Worm (Caenorhabditis elegans) whole organism, midembryonic: ENCODE results near the gene icd-1.

Source experiments
- cog-1 ChIP-seq: sonication (generic microtip); optimal IDR thresholded peaks from 2 replicates; lab custom pipeline; 2016; ENCODE audit warnings: missing genetic modification characterization, missing compliant biosample characterization
- flt-1 ChIP-seq: fragments of 200-800 bp; sonication (Bioruptor generic); IDR thresholded peaks from 2 replicates; pipeline ENCODE4 v1.3.6; 2022; ENCODE audit warnings: missing genetic modification characterization, missing compliant biosample characterization
- klf-2 ChIP-seq: fragments of 200-800 bp; sonication (Bioruptor generic); conservative IDR thresholded peaks from 2 replicates; pipeline ENCODE4 v1.3.6; 2022; ENCODE audit warnings: missing genetic modification reagents, missing genetic modification characterization, missing compliant biosample characterization
- med-1 ChIP-seq: sonication (generic microtip); optimal IDR thresholded peaks from 2 replicates; lab custom pipeline; 2017; ENCODE audit warnings: missing genetic modification characterization, mild to moderate bottlenecking, missing compliant biosample characterization, antibody characterized with exemption, missing genetic modification reagents; ENCODE audit not compliant: insufficient read depth
- tab-1 ChIP-seq: fragments of 200-800 bp; sonication (Bioruptor generic); IDR thresholded peaks from 2 replicates; pipeline ENCODE4 v1.3.6; 2022; ENCODE audit warnings: missing genetic modification characterization, missing compliant biosample characterization

DNA sequence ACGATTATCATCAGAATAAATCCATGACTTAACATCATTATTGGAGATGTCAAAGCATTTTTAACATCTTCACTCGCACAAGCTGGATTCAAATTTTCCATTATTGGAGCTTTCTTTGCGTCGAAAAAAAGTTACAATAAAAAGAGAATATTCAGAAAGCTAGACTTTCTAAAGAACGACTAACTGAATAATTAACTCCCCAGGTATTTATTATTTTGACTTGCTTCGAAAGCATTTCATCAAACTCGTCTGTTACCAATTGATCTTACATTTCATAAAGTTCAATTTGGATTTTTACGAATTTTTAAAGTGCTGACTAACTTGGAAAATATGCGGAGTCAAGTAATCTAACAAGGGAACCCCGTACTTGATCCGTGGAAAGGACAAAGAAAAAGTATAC, 12.8 kb downstream of the icd-1 start, which contains the start of gene sra-29:
- TF ChIP-seq cog-1 (tag; lab: Kevin White, UChicago): no peak
- no peak for TF ChIP-seq med-1
- no peak for TF ChIP-seq tab-1
- TF ChIP-seq klf-2 (GFP tag; lab: Robert Waterston, UW): no peak
- TF ChIP-seq flt-1: no peak
